Worm (Caenorhabditis elegans) whole organism, L4 larva: ENCODE data around the gene wsp-1.

Source experiments
- F49E8.2 ChIP-seq: sonication (generic microtip); optimal IDR thresholded peaks from 2 replicates; lab custom pipeline; 2016; ENCODE audit warnings: missing compliant biosample characterization, mild to moderate bottlenecking, missing genetic modification characterization, borderline replicate concordance
- R02D3.7 ChIP-seq: fragments of 150-350 bp; sonication (generic microtip); optimal IDR thresholded peaks from 3 replicates; lab custom pipeline; 2014; ENCODE audit warnings: missing biosample characterization, missing genetic modification characterization
- Y5F2A.4 ChIP-seq: fragments of 200-800 bp; sonication (Bioruptor generic); optimal IDR thresholded peaks from 2 replicates; lab custom pipeline; 2018; ENCODE audit warnings: mild to moderate bottlenecking, missing genetic modification characterization, missing compliant biosample characterization
- ZK546.5 ChIP-seq, 2 experiments: sonication (generic microtip); optimal IDR thresholded peaks; 2 replicates each; lab custom pipeline; 2017; ENCODE audit warnings: missing biosample characterization in 2 of 2, missing genetic modification characterization in 2 of 2
- aha-1 ChIP-seq: fragments of 150-350 bp; peaks from one replicate; lab custom pipeline; 2014; ENCODE audit warnings: missing biosample characterization, missing genetic modification characterization
- ceh-44 ChIP-seq: fragments of 200-800 bp; sonication (Bioruptor generic); IDR thresholded peaks from 2 replicates; pipeline ENCODE4 v1.3.6; 2022; ENCODE audit warnings: missing genetic modification reagents, missing genetic modification characterization, missing compliant biosample characterization
- ceh-82 ChIP-seq: sonication (generic microtip); optimal IDR thresholded peaks from 2 replicates; lab custom pipeline; 2017; ENCODE audit warnings: missing biosample characterization, missing genetic modification characterization
- ces-1 ChIP-seq: fragments of 150-350 bp; sonication (generic microtip); optimal IDR thresholded peaks from 4 replicates; lab custom pipeline; 2014; ENCODE audit warnings: missing biosample characterization, missing genetic modification reagents, missing genetic modification characterization
- cey-2 ChIP-seq: sonication (generic microtip); optimal IDR thresholded peaks from 3 replicates; lab custom pipeline; 2017; ENCODE audit warnings: missing genetic modification characterization, mild to moderate bottlenecking, missing compliant biosample characterization, antibody characterized with exemption, borderline replicate concordance; ENCODE audit not compliant: insufficient read depth
- daf-19 ChIP-seq: fragments of 200-800 bp; sonication (Bioruptor generic); conservative IDR thresholded peaks from 2 replicates; pipeline ENCODE4 v1.3.6; 2022; ENCODE audit warnings: missing genetic modification characterization, missing compliant biosample characterization
- dpl-1 ChIP-seq: fragments of 150-350 bp; optimal IDR thresholded peaks from 2 replicates; lab custom pipeline; 2014; ENCODE audit warnings: missing biosample characterization, missing genetic modification reagents, missing genetic modification characterization
- gei-8 ChIP-seq: fragments of 200-800 bp; sonication (Bioruptor generic); optimal IDR thresholded peaks from 2 replicates; lab custom pipeline; 2018; ENCODE audit warnings: mild to moderate bottlenecking, missing genetic modification characterization, missing compliant biosample characterization
- hif-1 ChIP-seq, 2 experiments: sonication (generic microtip); optimal IDR thresholded peaks; 2 replicates each; lab custom pipeline; 2016 to 2017; ENCODE audit warnings: missing compliant biosample characterization in 2 of 2, missing genetic modification characterization in 2 of 2, missing genetic modification reagents in 2 of 2, missing genotype in 2 of 2, mild to moderate bottlenecking in 1 of 2
- hmg-1.1 ChIP-seq: fragments of 200-800 bp; sonication (Bioruptor generic); IDR thresholded peaks from 2 replicates; pipeline ENCODE4 v1.3.6; 2022; ENCODE audit warnings: missing genetic modification reagents, missing genetic modification characterization, missing compliant biosample characterization
- lin-1 ChIP-seq: fragments of 200-800 bp; sonication (Bioruptor generic); IDR thresholded peaks from 2 replicates; pipeline ENCODE4 v1.3.6; 2022; ENCODE audit warnings: missing genetic modification reagents, missing genetic modification characterization, missing compliant biosample characterization
- lin-15B ChIP-seq: fragments of 150-350 bp; sonication (generic microtip); optimal IDR thresholded peaks from 3 replicates; lab custom pipeline; 2014; ENCODE audit warnings: missing biosample characterization, missing genetic modification characterization
- lin-29 ChIP-seq: fragments of 200-800 bp; sonication (Bioruptor generic); IDR thresholded peaks from 2 replicates; pipeline ENCODE4 v1.3.6; 2022; ENCODE audit warnings: missing genetic modification reagents, missing genetic modification characterization, missing compliant biosample characterization
- lsy-2 ChIP-seq, 2 experiments: fragments of 150-350 bp in 1 of 2; sonication (generic microtip) in 1 of 2; optimal IDR thresholded peaks; 2 replicates each; lab custom pipeline; 2014 to 2017; ENCODE audit warnings: missing biosample characterization in 2 of 2, missing genetic modification characterization in 2 of 2
- madf-9 ChIP-seq: fragments of 200-800 bp; sonication (Bioruptor generic); conservative IDR thresholded peaks from 2 replicates; pipeline ENCODE4 v1.3.6; 2022; ENCODE audit warnings: missing genetic modification reagents, missing genetic modification characterization, missing compliant biosample characterization
- mdl-1 ChIP-seq, 2 experiments: fragments of 150-350 bp in 1 of 2; sonication (generic microtip) in 1 of 2; optimal IDR thresholded peaks; 2 replicates each; lab custom pipeline; 2014 to 2017; ENCODE audit warnings: missing biosample characterization in 2 of 2, missing genetic modification characterization in 2 of 2
- mep-1 ChIP-seq: fragments of 150-350 bp; sonication (generic microtip); optimal IDR thresholded peaks from 3 replicates; lab custom pipeline; 2014; ENCODE audit warnings: missing biosample characterization, missing genetic modification characterization
- nhr-102 ChIP-seq: sonication (generic microtip); optimal IDR thresholded peaks from 2 replicates; lab custom pipeline; 2016; ENCODE audit warnings: mild to moderate bottlenecking, missing genetic modification characterization, moderate library complexity, missing compliant biosample characterization
- nhr-25 ChIP-seq: sonication (generic microtip); optimal IDR thresholded peaks from 2 replicates; lab custom pipeline; 2017; ENCODE audit warnings: missing genetic modification characterization, mild to moderate bottlenecking, missing compliant biosample characterization, antibody characterized with exemption, moderate library complexity, borderline replicate concordance; ENCODE audit not compliant: insufficient read depth
- nhr-42 ChIP-seq: fragments of 200-800 bp; sonication (Bioruptor generic); IDR thresholded peaks from 2 replicates; pipeline ENCODE4 v1.3.6; 2022; ENCODE audit warnings: missing genetic modification characterization, missing compliant biosample characterization
- nhr-48 ChIP-seq: sonication (generic microtip); optimal IDR thresholded peaks from 2 replicates; lab custom pipeline; 2016; ENCODE audit warnings: mild to moderate bottlenecking, missing genetic modification characterization, missing compliant biosample characterization
- pha-4 ChIP-seq, 2 experiments: fragments of 150-350 bp in 1 of 2; fragments of 200-800 bp in 1 of 2; sonication (Bioruptor generic) in 1 of 2; IDR thresholded peaks in 1 of 2; optimal IDR thresholded peaks in 1 of 2; 2 replicates each; pipeline versions ENCODE4 v1.3.6 to Lab custom; 2014 to 2022; ENCODE audit warnings: missing genetic modification characterization in 2 of 2, missing genetic modification reagents in 2 of 2, missing biosample characterization in 1 of 2, missing compliant biosample characterization in 1 of 2
- rbr-2 ChIP-seq: sonication (generic microtip); optimal IDR thresholded peaks from 2 replicates; lab custom pipeline; 2016; ENCODE audit warnings: missing genotype, missing genetic modification characterization, missing compliant biosample characterization
- skn-1 ChIP-seq: fragments of 150-350 bp; optimal IDR thresholded peaks from 2 replicates; lab custom pipeline; 2014; ENCODE audit warnings: missing biosample characterization, missing genetic modification characterization
- snpc-1.2 ChIP-seq: fragments of 200-800 bp; sonication (Bioruptor generic); IDR thresholded peaks from 2 replicates; pipeline ENCODE4 v1.3.6; 2022; ENCODE audit warnings: missing genetic modification reagents, missing genetic modification characterization, missing compliant biosample characterization
- spr-1 ChIP-seq: sonication (generic microtip); optimal IDR thresholded peaks from 2 replicates; lab custom pipeline; 2016; ENCODE audit warnings: mild to moderate bottlenecking, missing genetic modification characterization, missing compliant biosample characterization
- spr-3 ChIP-seq: fragments of 200-800 bp; sonication (Bioruptor generic); optimal IDR thresholded peaks from 2 replicates; lab custom pipeline; 2018; ENCODE audit warnings: mild to moderate bottlenecking, missing genetic modification characterization, missing compliant biosample characterization
- tag-97 ChIP-seq: fragments of 200-800 bp; sonication (Bioruptor generic); IDR thresholded peaks from 2 replicates; pipeline ENCODE4 v1.3.6; 2022; ENCODE audit warnings: missing genetic modification characterization, missing compliant biosample characterization
- zag-1 ChIP-seq: fragments of 150-350 bp; optimal IDR thresholded peaks from 2 replicates; lab custom pipeline; 2014; ENCODE audit warnings: missing biosample characterization, missing genetic modification characterization
- zfp-2 ChIP-seq: sonication (generic microtip); optimal IDR thresholded peaks from 2 replicates; lab custom pipeline; 2016; ENCODE audit warnings: mild to moderate bottlenecking, missing genetic modification characterization, missing compliant biosample characterization
- zip-2 ChIP-seq: fragments of 150-350 bp; optimal IDR thresholded peaks from 2 replicates; lab custom pipeline; 2014; ENCODE audit warnings: missing biosample characterization, missing genetic modification characterization

The wsp-1 gene

ce11 chrIV:8198851-8199250 lies at the start of gene wsp-1:
Gene wsp-1 (minus strand): TSS chrIV:8198951.
- TF ChIP-seq nhr-25 (no peak), ceh-44 (GFP tag; lab: Robert Waterston, UW) (no peak), madf-9 (no peak), dpl-1 (GFP tag; lab: Kevin White, UChicago) (no peak), skn-1 (no peak), Y5F2A.4 (no peak), ceh-82 (tag; lab: Kevin White, UChicago) (no peak), zip-2 (tag; lab: Kevin White, UChicago) (no peak), mdl-1 (tag; optimal IDR thresholded peaks at IDR 0.05; lab: Kevin White, UChicago) (no peak), hif-1 (tag; optimal IDR thresholded peaks at IDR 0.05; lab: Kevin White, UChicago) (no peak), nhr-102 (tag; lab: Kevin White, UChicago) (no peak)
- TF ChIP-seq, all 104 proteins: peak for 0

DNA sequence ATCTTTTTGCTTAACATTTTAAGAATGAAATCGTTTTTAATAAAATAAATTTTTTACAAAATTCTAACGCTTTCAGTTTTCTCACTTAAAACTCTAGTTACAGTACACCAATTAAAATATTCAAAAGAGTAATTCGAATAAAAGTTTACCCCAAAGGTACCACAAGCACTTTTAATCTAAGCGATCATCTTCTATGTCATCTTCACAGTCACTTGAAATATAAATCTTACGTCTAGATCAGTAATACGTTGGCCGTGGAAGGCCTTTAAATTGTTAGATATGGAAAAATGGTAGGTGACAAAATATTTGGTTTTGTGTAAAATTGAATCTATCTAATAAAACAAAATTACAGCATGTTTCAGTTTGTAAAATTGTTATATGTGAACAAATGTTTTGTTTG lies 48.6 kb upstream of the wsp-1 start:
- TF ChIP-seq aha-1 (tag; lab: Kevin White, UChicago): peak; percentile 31
- TF ChIP-seq mep-1 (tag; lab: Kevin White, UChicago): no peak

- TF ChIP-seq cey-2 (tag; lab: Kevin White, UChicago) (no peak), ces-1 (GFP tag; lab: Kevin White, UChicago) (no peak), hmg-1.1 (GFP tag; lab: Robert Waterston, UW) (no peak), lsy-2 (tag; optimal IDR thresholded peaks at IDR 0.05; lab: Kevin White, UChicago) (no peak), gei-8 (no peak)
Observed at ce11 chrIV:8244112-8244511, 45.4 kb upstream of the wsp-1 start, which contains the start of gene T09A12.1. Gene T09A12.1 (plus strand): TSS chrIV:8244412.

DNA sequence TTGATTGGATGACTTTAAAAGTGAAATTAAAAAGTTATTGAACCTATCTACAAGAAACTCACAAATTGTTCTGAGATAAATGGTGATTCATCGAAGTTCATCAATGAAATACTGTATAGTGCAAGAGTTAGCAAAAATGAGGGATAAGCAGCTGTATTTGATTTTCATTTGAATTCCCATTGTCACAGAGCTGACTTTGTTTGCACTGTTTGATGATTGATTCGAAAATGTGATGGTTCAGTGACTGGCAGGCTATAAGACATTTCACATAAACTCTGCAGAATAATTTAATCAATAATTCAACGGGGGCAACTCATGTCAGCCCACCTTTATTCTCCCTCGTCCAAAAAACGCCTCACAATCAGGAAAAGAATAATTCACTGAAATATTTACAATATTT lies 44.8 kb upstream of the wsp-1 start, which contains the start of gene T09A12.8:
T09A12.8 (minus strand) TSS at position 101 of the 400 bp plus-strand sequence.
- TF ChIP-seq pha-4 (GFP tag; IDR thresholded peaks at IDR 0.05; lab: Robert Waterston, UW) (no peak), pha-4 (tag; optimal IDR thresholded peaks at IDR 0.05; lab: Kevin White, UChicago) (no peak), ZK546.5 (tag; optimal IDR thresholded peaks at IDR 0.05; lab: Kevin White, UChicago) (no peak), hmg-1.1 (GFP tag; lab: Robert Waterston, UW) (no peak), spr-3 (GFP tag; lab: Kevin White, UChicago) (no peak), nhr-48 (tag; lab: Kevin White, UChicago) (no peak), gei-8 (no peak), R02D3.7 (no peak), mep-1 (tag; lab: Kevin White, UChicago) (no peak), tag-97 (GFP tag; lab: Robert Waterston, UW) (no peak), lin-29 (GFP tag; lab: Robert Waterston, UW) (no peak)

- TF ChIP-seq lin-15B (no peak), zag-1 (no peak), nhr-42 (no peak), rbr-2 (tag; lab: Kevin White, UChicago) (no peak), spr-1 (tag; lab: Kevin White, UChicago) (no peak), snpc-1.2 (no peak), F49E8.2 (tag; lab: Kevin White, UChicago) (no peak), zip-2 (tag; lab: Kevin White, UChicago) (no peak), lin-1 (no peak), zfp-2 (tag; lab: Kevin White, UChicago) (no peak), daf-19 (no peak)
- TF ChIP-seq, all 104 proteins: peak for 0
Observed at ce11 chrIV:8243170-8243569, 44.4 kb upstream of the wsp-1 start.
